Worm (Caenorhabditis elegans) whole organism, early embryonic: ENCODE measurements around the gene C16A3.5.

Experiments
- B0310.2 ChIP-seq: sonication (generic microtip); optimal IDR thresholded peaks from 2 replicates; lab custom pipeline; 2016; ENCODE audit warnings: mild to moderate bottlenecking, missing genetic modification characterization, missing compliant biosample characterization
- F13C5.2 ChIP-seq: sonication (generic microtip); optimal IDR thresholded peaks from 2 replicates; lab custom pipeline; 2017; ENCODE audit warnings: mild to moderate bottlenecking, missing genetic modification characterization, inconsistent platforms, missing compliant biosample characterization
- aly-1 ChIP-seq: sonication (generic microtip); optimal IDR thresholded peaks from 2 replicates; lab custom pipeline; 2016; ENCODE audit warnings: missing genetic modification characterization, missing compliant biosample characterization
- ama-1 ChIP-seq: fragments of 150-350 bp; optimal IDR thresholded peaks from 2 replicates; lab custom pipeline; 2014
- flt-1 ChIP-seq: fragments of 200-800 bp; sonication (Bioruptor generic); IDR thresholded peaks from 2 replicates; pipeline ENCODE4 v1.3.6; 2022; ENCODE audit warnings: missing genetic modification characterization, missing compliant biosample characterization
- hmbx-1 ChIP-seq: sonication (generic microtip); optimal IDR thresholded peaks from 2 replicates; lab custom pipeline; 2016; ENCODE audit warnings: mild to moderate bottlenecking, missing genetic modification characterization, missing compliant biosample characterization
- hmg-4 ChIP-seq: fragments of 200-800 bp; sonication (Bioruptor generic); optimal IDR thresholded peaks from 2 replicates; lab custom pipeline; 2018; ENCODE audit warnings: mild to moderate bottlenecking, missing genetic modification characterization, missing compliant biosample characterization
- hnd-1 ChIP-seq: sonication (generic microtip); optimal IDR thresholded peaks from 2 replicates; lab custom pipeline; 2016; ENCODE audit warnings: missing genetic modification characterization, missing compliant biosample characterization
- sea-1 ChIP-seq: fragments of 200-800 bp; sonication (Bioruptor generic); conservative IDR thresholded peaks from 2 replicates; pipeline ENCODE4 v1.3.6; 2022; ENCODE audit warnings: missing genetic modification characterization, missing compliant biosample characterization
- tra-4 ChIP-seq: sonication (generic microtip); optimal IDR thresholded peaks from 2 replicates; lab custom pipeline; 2017; ENCODE audit warnings: missing genetic modification characterization, missing compliant biosample characterization

DNA sequence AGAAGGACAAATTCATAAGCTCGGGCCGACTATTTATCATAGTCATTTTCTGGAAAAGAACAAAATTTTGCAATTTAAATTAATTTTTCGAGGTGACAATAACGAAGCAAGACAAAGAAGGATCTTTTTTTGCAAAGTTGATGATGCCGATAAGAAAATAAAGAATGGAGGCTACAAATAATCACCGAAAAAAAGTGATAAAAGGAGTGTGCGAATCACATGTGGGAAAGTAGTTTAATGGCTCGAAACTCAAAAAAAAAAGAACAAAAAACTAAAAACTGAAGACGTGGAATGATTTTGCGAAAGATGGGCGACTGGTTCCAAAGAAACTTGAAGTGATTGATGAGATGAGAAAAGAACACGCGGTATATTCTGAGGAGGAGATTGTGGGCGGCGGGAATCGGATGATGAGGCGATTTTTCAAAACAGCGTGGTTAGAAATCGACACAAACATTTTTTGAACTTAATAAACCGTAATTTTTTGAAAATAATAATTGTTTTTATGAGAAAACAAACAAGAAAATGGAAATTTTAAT is 38.9 kb downstream of the C16A3.5 start, which contains the start of gene atgl-1:
- TF ChIP-seq ama-1 (no peak), F13C5.2 (no peak), aly-1 (no peak), flt-1 (GFP tag; lab: Robert Waterston, UW) (no peak), hmbx-1 (tag; lab: Kevin White, UChicago) (no peak), B0310.2 (tag; lab: Kevin White, UChicago) (no peak), hnd-1 (tag; lab: Kevin White, UChicago) (no peak), sea-1 (GFP tag; lab: Robert Waterston, UW) (no peak), tra-4 (tag; lab: Kevin White, UChicago) (no peak), hmg-4 (GFP tag; lab: Kevin White, UChicago) (no peak)
